Worm (Caenorhabditis elegans) whole organism, L1 larva: ENCODE measurements around the gene fkb-1.
A peak's percentile ranks its signal among the peaks of the same experiment; 100 is the strongest.

Experiments used
- C16A3.4 ChIP-seq: fragments of 150-350 bp; optimal IDR thresholded peaks from 2 replicates; lab custom pipeline; 2014; ENCODE audit warnings: missing biosample characterization, missing genetic modification characterization
- F16B12.6 ChIP-seq: fragments of 150-350 bp; optimal IDR thresholded peaks from 2 replicates; lab custom pipeline; 2014; ENCODE audit warnings: missing biosample characterization, missing genetic modification characterization
- Y116A8C.19 ChIP-seq: sonication (generic microtip); optimal IDR thresholded peaks from 2 replicates; lab custom pipeline; 2016; ENCODE audit warnings: missing compliant biosample characterization, missing genetic modification characterization, borderline replicate concordance
- aha-1 ChIP-seq: fragments of 150-350 bp; optimal IDR thresholded peaks from 2 replicates; lab custom pipeline; 2014; ENCODE audit warnings: missing biosample characterization, missing genetic modification characterization
- alr-1 ChIP-seq: fragments of 200-800 bp; sonication (Bioruptor generic); optimal IDR thresholded peaks from 2 replicates; lab custom pipeline; 2018; ENCODE audit warnings: borderline replicate concordance, mild to moderate bottlenecking, missing genetic modification characterization, missing compliant biosample characterization
- ceh-90 ChIP-seq: sonication (generic microtip); optimal IDR thresholded peaks from 2 replicates; lab custom pipeline; 2016; ENCODE audit warnings: missing genetic modification characterization, missing compliant biosample characterization
- dpl-1 ChIP-seq, 3 experiments: fragments of 150-350 bp in 2 of 3; sonication (generic microtip) in 1 of 3; optimal IDR thresholded peaks; 2 replicates each; lab custom pipeline; 2014 to 2017; ENCODE audit warnings: missing biosample characterization in 3 of 3, missing genetic modification characterization in 3 of 3, missing genetic modification reagents in 3 of 3
- efl-1 ChIP-seq, 4 experiments: fragments of 150-350 bp; optimal IDR thresholded peaks in 3 of 4; peaks in 1 of 4; 1 replicate in 1 of 4; 2 replicates in 3 of 4; lab custom pipeline; 2014; ENCODE audit warnings: missing biosample characterization in 2 of 4, missing genetic modification characterization in 2 of 4, missing genetic modification reagents in 2 of 4
- egl-27 ChIP-seq, 2 experiments: fragments of 150-350 bp in 1 of 2; sonication (generic microtip); optimal IDR thresholded peaks; 3 replicates each; lab custom pipeline; 2017 to 2018; ENCODE audit warnings: missing biosample characterization in 2 of 2, missing genetic modification characterization in 2 of 2, missing genetic modification reagents in 2 of 2
- elt-2 ChIP-seq: sonication (generic microtip); optimal IDR thresholded peaks from 2 replicates; lab custom pipeline; 2016; ENCODE audit warnings: missing genetic modification characterization, mild to moderate bottlenecking, inconsistent platforms, missing compliant biosample characterization, missing genetic modification reagents
- ets-5 ChIP-seq: fragments of 200-800 bp; sonication (Bioruptor generic); IDR thresholded peaks from 2 replicates; pipeline ENCODE4 v1.3.6; 2022; ENCODE audit warnings: missing genetic modification characterization, missing compliant biosample characterization
- fkh-8 ChIP-seq: sonication (generic microtip); optimal IDR thresholded peaks from 2 replicates; lab custom pipeline; 2016; ENCODE audit warnings: mild to moderate bottlenecking, missing genetic modification characterization, missing compliant biosample characterization
- grh-1 ChIP-seq: fragments of 200-800 bp; sonication (Bioruptor generic); IDR thresholded peaks from 2 replicates; pipeline ENCODE4 v1.3.6; 2022; ENCODE audit warnings: missing genetic modification reagents, missing genetic modification characterization, missing compliant biosample characterization
- hlh-17 ChIP-seq: fragments of 200-800 bp; sonication (Bioruptor generic); optimal IDR thresholded peaks from 2 replicates; lab custom pipeline; 2018; ENCODE audit warnings: missing genetic modification characterization, mild to moderate bottlenecking, missing compliant biosample characterization, moderate library complexity, borderline replicate concordance
- hpl-2 ChIP-seq: fragments of 150-350 bp; optimal IDR thresholded peaks from 2 replicates; lab custom pipeline; 2014; ENCODE audit warnings: missing biosample characterization, missing genetic modification reagents, missing genetic modification characterization
- irx-1 ChIP-seq: sonication (generic microtip); optimal IDR thresholded peaks from 2 replicates; lab custom pipeline; 2016; ENCODE audit warnings: missing genetic modification characterization, missing compliant biosample characterization
- lin-13 ChIP-seq: fragments of 150-350 bp; optimal IDR thresholded peaks from 2 replicates; lab custom pipeline; 2014; ENCODE audit warnings: missing biosample characterization, missing genetic modification reagents, missing genetic modification characterization
- lin-15B ChIP-seq: fragments of 150-350 bp; sonication (generic microtip); optimal IDR thresholded peaks from 3 replicates; lab custom pipeline; 2014; ENCODE audit warnings: missing biosample characterization, missing genetic modification characterization
- lsy-2 ChIP-seq, 2 experiments: fragments of 150-350 bp; optimal IDR thresholded peaks; 2 replicates each; lab custom pipeline; 2014; ENCODE audit warnings: missing biosample characterization in 2 of 2, missing genetic modification characterization in 2 of 2
- mef-2 ChIP-seq: fragments of 150-350 bp; optimal IDR thresholded peaks from 2 replicates; lab custom pipeline; 2014; ENCODE audit warnings: missing biosample characterization, missing genetic modification characterization
- nhr-11 ChIP-seq: fragments of 150-350 bp; optimal IDR thresholded peaks from 2 replicates; lab custom pipeline; 2014; ENCODE audit warnings: missing biosample characterization, missing genetic modification characterization
- nhr-12 ChIP-seq: sonication (generic microtip); optimal IDR thresholded peaks from 2 replicates; lab custom pipeline; 2017; ENCODE audit warnings: missing biosample characterization, missing genetic modification characterization
- nhr-76 ChIP-seq: sonication (generic microtip); optimal IDR thresholded peaks from 2 replicates; lab custom pipeline; 2017; ENCODE audit warnings: missing biosample characterization, missing genetic modification characterization
- nhr-90 ChIP-seq: sonication (generic microtip); optimal IDR thresholded peaks from 2 replicates; lab custom pipeline; 2016; ENCODE audit warnings: mild to moderate bottlenecking, missing genetic modification characterization, missing compliant biosample characterization; ENCODE audit not compliant: poor library complexity
- pag-3 ChIP-seq: sonication (generic microtip); optimal IDR thresholded peaks from 2 replicates; lab custom pipeline; 2017; ENCODE audit warnings: missing genetic modification characterization, mild to moderate bottlenecking, missing compliant biosample characterization, antibody characterized with exemption, borderline replicate concordance; ENCODE audit not compliant: insufficient read depth
- pax-3 ChIP-seq: fragments of 200-800 bp; sonication (Bioruptor generic); optimal IDR thresholded peaks from 2 replicates; lab custom pipeline; 2018; ENCODE audit warnings: mild to moderate bottlenecking, missing genetic modification characterization, moderate library complexity, missing compliant biosample characterization
- rnt-1 ChIP-seq: sonication (generic microtip); optimal IDR thresholded peaks from 2 replicates; lab custom pipeline; 2016; ENCODE audit warnings: mild to moderate bottlenecking, missing genetic modification characterization, moderate library complexity, missing compliant biosample characterization
- sptf-1 ChIP-seq: fragments of 150-350 bp; optimal IDR thresholded peaks from 2 replicates; lab custom pipeline; 2014; ENCODE audit warnings: missing biosample characterization, missing genetic modification characterization
- swsn-7 ChIP-seq: sonication (generic microtip); optimal IDR thresholded peaks from 2 replicates; lab custom pipeline; 2016; ENCODE audit warnings: missing genetic modification characterization, missing compliant biosample characterization
- unc-86 ChIP-seq: sonication (generic microtip); optimal IDR thresholded peaks from 2 replicates; lab custom pipeline; 2016; ENCODE audit warnings: missing genetic modification characterization, missing compliant biosample characterization
- zag-1 ChIP-seq: fragments of 150-350 bp; optimal IDR thresholded peaks from 2 replicates; lab custom pipeline; 2014; ENCODE audit warnings: missing biosample characterization, missing genetic modification characterization

Gene fkb-1

ce11 chrIV:11029412-11029811 is 7.0 kb upstream of the fkb-1 start, which contains the start of gene hrg-5:
TSS of gene hrg-5 (minus strand) at chrIV:11029428.
- no peak for TF ChIP-seq sptf-1 (tag; lab: Kevin White, UChicago)
- TF ChIP-seq lin-13 (GFP tag; lab: Kevin White, UChicago): no peak
- TF ChIP-seq irx-1 (tag; lab: Kevin White, UChicago): no peak
- TF ChIP-seq pax-3 (tag; lab: Kevin White, UChicago): no peak
- no peak for TF ChIP-seq hpl-2 (GFP tag; lab: Kevin White, UChicago)
- no peak for TF ChIP-seq dpl-1 (GFP tag; optimal IDR thresholded peaks at IDR 0.05; lab: Kevin White, UChicago)
- TF ChIP-seq fkh-8 (tag; lab: Kevin White, UChicago): no peak
- TF ChIP-seq unc-86 (tag; lab: Kevin White, UChicago): no peak
- TF ChIP-seq Y116A8C.19 (tag; lab: Kevin White, UChicago): no peak
- no peak for TF ChIP-seq F16B12.6 (tag; lab: Kevin White, UChicago)
- no peak for TF ChIP-seq rnt-1
- TF ChIP-seq nhr-76: no peak
- TF ChIP-seq swsn-7 (tag; lab: Kevin White, UChicago): no peak
- TF ChIP-seq pag-3: no peak
- TF ChIP-seq ets-5: no peak
- TF ChIP-seq alr-1: no peak
- TF ChIP-seq lsy-2 (tag; optimal IDR thresholded peaks at IDR 0.05; lab: Kevin White, UChicago): no peak

- TF ChIP-seq hpl-2 (GFP tag; lab: Kevin White, UChicago) (no peak), ceh-90 (tag; lab: Kevin White, UChicago) (no peak), hlh-17 (GFP tag; lab: Kevin White, UChicago) (no peak), lin-13 (GFP tag; lab: Kevin White, UChicago) (no peak), nhr-90 (tag; lab: Kevin White, UChicago) (no peak), Y116A8C.19 (tag; lab: Kevin White, UChicago) (no peak), ets-5 (no peak), aha-1 (tag; lab: Kevin White, UChicago) (no peak), egl-27 (tag; optimal IDR thresholded peaks at IDR 0.05; lab: Kevin White, UChicago) (no peak), C16A3.4 (no peak), nhr-11 (tag; lab: Kevin White, UChicago) (no peak), unc-86 (tag; lab: Kevin White, UChicago) (no peak)
Measured at ce11 chrIV:11030117-11030516, 6.3 kb upstream of the fkb-1 start.

ce11 chrIV:11030893-11031292 is 5.5 kb upstream of the fkb-1 start, which contains the start of gene hrg-4:
TSS of gene hrg-4 (minus strand) at chrIV:11030993.
- no peak for TF ChIP-seq zag-1
- no peak for TF ChIP-seq grh-1 (GFP tag; lab: Robert Waterston, UW)
- no peak for TF ChIP-seq elt-2 (tag; lab: Kevin White, UChicago)

- TF ChIP-seq elt-2 (tag; lab: Kevin White, UChicago): peak; percentile 71
- no peak for TF ChIP-seq egl-27 (tag; optimal IDR thresholded peaks at IDR 0.05; lab: Kevin White, UChicago)
- TF ChIP-seq lin-15B (tag; lab: Kevin White, UChicago): no peak
- TF ChIP-seq mef-2 (tag; lab: Kevin White, UChicago): no peak
- TF ChIP-seq pag-3: no peak
- no peak for TF ChIP-seq nhr-12 (tag; lab: Kevin White, UChicago)
- TF ChIP-seq grh-1 (GFP tag; lab: Robert Waterston, UW): no peak
- no peak for TF ChIP-seq hpl-2 (GFP tag; lab: Kevin White, UChicago)
Measured at ce11 chrIV:11031640-11032039, 4.7 kb upstream of the fkb-1 start.

ce11 chrIV:11032288-11032687 is 4.1 kb upstream of the fkb-1 start, which contains the start of gene hrg-6:
TSS of gene hrg-6 (plus strand) at chrIV:11032588.
- no peak for TF ChIP-seq efl-1 (optimal IDR thresholded peaks at IDR 0.05; lab: Kevin White, UChicago)
- TF ChIP-seq efl-1 (GFP tag; optimal IDR thresholded peaks at IDR 0.05 in 1 of 2; lab: Kevin White, UChicago): peak in 1 of 2 experiments; percentile 78
- no peak for TF ChIP-seq hpl-2 (GFP tag; lab: Kevin White, UChicago)
